Fruit fly (Drosophila melanogaster) whole organism, embryonic: ENCODE results near the gene CG13924.

ENCODE experiments used
- Abd-B ChIP-seq: fragments of 200-800 bp; sonication (Bioruptor generic); optimal IDR thresholded peaks from 2 replicates; lab custom pipeline; 2018; ENCODE audit warnings: missing biosample characterization, mild to moderate bottlenecking, missing genetic modification characterization, moderate library complexity
- Bdp1 ChIP-seq: fragments of 200-800 bp; sonication (Bioruptor generic); optimal IDR thresholded peaks from 3 replicates; lab custom pipeline; 2016; ENCODE audit warnings: missing biosample characterization, missing genetic modification characterization
- CG1024 ChIP-seq: fragments of 200-800 bp; sonication (Bioruptor generic); IDR thresholded peaks from 2 replicates; pipeline ENCODE4 v1.3.6; 2022; ENCODE audit warnings: missing biosample characterization, missing genetic modification characterization
- CG10431 ChIP-seq: fragments of 200-800 bp; sonication (Bioruptor generic); optimal IDR thresholded peaks from 3 replicates; lab custom pipeline; 2018; ENCODE audit warnings: missing biosample characterization, mild to moderate bottlenecking, missing genetic modification characterization
- CG11085 ChIP-seq: fragments of 200-800 bp; sonication (Bioruptor generic); IDR thresholded peaks from 2 replicates; pipeline ENCODE4 v1.3.6; 2022; ENCODE audit warnings: missing biosample characterization, missing genetic modification characterization
- CG11398 ChIP-seq: fragments of 200-800 bp; sonication (Bioruptor generic); optimal IDR thresholded peaks from 2 replicates; lab custom pipeline; 2016; ENCODE audit warnings: missing biosample characterization, missing genetic modification characterization
- CG12659 ChIP-seq: fragments of 200-800 bp; sonication (Bioruptor generic); optimal IDR thresholded peaks from 3 replicates; lab custom pipeline; 2017; ENCODE audit warnings: mild to moderate bottlenecking, missing biosample characterization, missing genetic modification reagents, missing genetic modification characterization
- CG12744 ChIP-seq: fragments of 200-800 bp; sonication (Bioruptor generic); optimal IDR thresholded peaks from 2 replicates; lab custom pipeline; 2016; ENCODE audit warnings: missing biosample characterization, missing genetic modification characterization
- CG2129 ChIP-seq: fragments of 200-800 bp; sonication (Bioruptor generic); IDR thresholded peaks from 2 replicates; pipeline ENCODE4 v1.3.6; 2022; ENCODE audit warnings: missing biosample characterization, missing genetic modification characterization; ENCODE audit not compliant: partially characterized antibody
- CG2199 ChIP-seq: fragments of 200-800 bp; sonication (Bioruptor generic); IDR thresholded peaks from 3 replicates; pipeline ENCODE4 v1.3.6; 2022; ENCODE audit warnings: missing biosample characterization, missing genetic modification characterization
- CG31441 ChIP-seq: fragments of 200-800 bp; sonication (Bioruptor generic); IDR thresholded peaks from 2 replicates; pipeline ENCODE4 v1.3.6; 2022; ENCODE audit warnings: missing biosample characterization, missing genetic modification characterization
- CG6254 ChIP-seq: fragments of 200-800 bp; sonication (Bioruptor generic); optimal IDR thresholded peaks from 3 replicates; lab custom pipeline; 2017; ENCODE audit warnings: mild to moderate bottlenecking, missing biosample characterization, missing genetic modification reagents, missing genetic modification characterization
- CG6654 ChIP-seq: fragments of 200-800 bp; sonication (Bioruptor generic); optimal IDR thresholded peaks from 2 replicates; lab custom pipeline; 2017; ENCODE audit warnings: missing biosample characterization, mild to moderate bottlenecking, missing genetic modification characterization
- CG6854 ChIP-seq: fragments of 200-800 bp; sonication (Bioruptor generic); optimal IDR thresholded peaks from 3 replicates; lab custom pipeline; 2017; ENCODE audit warnings: missing biosample characterization, mild to moderate bottlenecking, missing genetic modification characterization
- CG7928 ChIP-seq: fragments of 200-800 bp; sonication (Bioruptor generic); optimal IDR thresholded peaks from 2 replicates; lab custom pipeline; 2017; ENCODE audit warnings: missing biosample characterization, mild to moderate bottlenecking, missing genetic modification characterization
- CG8281 ChIP-seq: fragments of 200-800 bp; sonication (Bioruptor generic); optimal IDR thresholded peaks from 2 replicates; lab custom pipeline; 2018; ENCODE audit warnings: missing biosample characterization, mild to moderate bottlenecking, missing genetic modification characterization, moderate library complexity
- CG9797 ChIP-seq: fragments of 200-800 bp; sonication (Bioruptor generic); optimal IDR thresholded peaks from 3 replicates; lab custom pipeline; 2018; ENCODE audit warnings: missing biosample characterization, mild to moderate bottlenecking, missing genetic modification characterization
- CTCF ChIP-seq: fragments of 200-800 bp; sonication (Bioruptor generic); optimal IDR thresholded peaks from 2 replicates; lab custom pipeline; 2017; ENCODE audit warnings: missing biosample characterization, mild to moderate bottlenecking, missing genetic modification characterization, moderate library complexity
- Drgx ChIP-seq: fragments of 200-800 bp; sonication (Bioruptor generic); IDR thresholded peaks from 2 replicates; pipeline ENCODE4 v1.3.6; 2022; ENCODE audit warnings: missing biosample characterization, missing genetic modification characterization
- Fer1 ChIP-seq: fragments of 200-800 bp; sonication (Bioruptor generic); optimal IDR thresholded peaks from 2 replicates; lab custom pipeline; 2017; ENCODE audit warnings: missing biosample characterization, mild to moderate bottlenecking, missing genetic modification characterization
- H15 ChIP-seq: fragments of 200-800 bp; sonication (Bioruptor generic); IDR thresholded peaks from 3 replicates; pipeline ENCODE4 v1.3.6; 2022; ENCODE audit warnings: missing biosample characterization, missing genetic modification characterization
- Hr3 ChIP-seq: fragments of 200-800 bp; sonication (Bioruptor generic); optimal IDR thresholded peaks from 3 replicates; lab custom pipeline; 2016; ENCODE audit warnings: missing biosample characterization, missing genetic modification characterization
- Hr78 ChIP-seq, 2 experiments: fragments of 200-800 bp in 1 of 2; fragments of >200 bp in 1 of 2; sonication (Bioruptor generic) in 1 of 2; optimal IDR thresholded peaks; 2 replicates each; lab custom pipeline; 2017 to 2019; ENCODE audit warnings: missing biosample characterization in 2 of 2, missing genetic modification characterization in 2 of 2, mild to moderate bottlenecking in 1 of 2, moderate library complexity in 1 of 2
- NC2β ChIP-seq: fragments of 200-800 bp; sonication (Bioruptor generic); optimal IDR thresholded peaks from 2 replicates; lab custom pipeline; 2016; ENCODE audit warnings: missing biosample characterization, missing genetic modification characterization
- Opbp ChIP-seq: fragments of 200-800 bp; sonication (Bioruptor generic); IDR thresholded peaks from 3 replicates; pipeline ENCODE4 v1.3.6; 2022; ENCODE audit warnings: missing biosample characterization, missing genetic modification characterization; ENCODE audit not compliant: partially characterized antibody
- PHDP ChIP-seq: fragments of 200-800 bp; sonication (Bioruptor generic); optimal IDR thresholded peaks from 3 replicates; lab custom pipeline; 2018; ENCODE audit warnings: missing biosample characterization, mild to moderate bottlenecking, missing genetic modification characterization, moderate library complexity
- Ptx1 ChIP-seq: fragments of 200-800 bp; sonication (Bioruptor generic); IDR thresholded peaks from 2 replicates; pipeline ENCODE4 v1.3.6; 2022; ENCODE audit warnings: missing biosample characterization, missing genetic modification characterization
- Ravus ChIP-seq: fragments of 200-800 bp; sonication (Bioruptor generic); IDR thresholded peaks from 2 replicates; pipeline ENCODE4 v1.3.6; 2022; ENCODE audit warnings: missing biosample characterization, missing genetic modification characterization
- Spps ChIP-seq: fragments of 200-800 bp; sonication (Bioruptor generic); optimal IDR thresholded peaks from 2 replicates; lab custom pipeline; 2018; ENCODE audit warnings: missing biosample characterization, mild to moderate bottlenecking, missing genetic modification characterization
- Stat92E ChIP-seq, 3 experiments: fragments of >200 bp in 2 of 3; fragments of 200-800 bp in 1 of 3; sonication (Bioruptor generic) in 1 of 3; optimal IDR thresholded peaks; 2 replicates each; lab custom pipeline; 2017 to 2019; ENCODE audit warnings: missing biosample characterization in 3 of 3, missing genetic modification characterization in 3 of 3, mild to moderate bottlenecking in 1 of 3, moderate library complexity in 1 of 3
- Xrp1 ChIP-seq: fragments of 200-800 bp; sonication (Bioruptor generic); IDR thresholded peaks from 2 replicates; pipeline ENCODE4 v1.3.6; 2022; ENCODE audit warnings: missing biosample characterization, missing genetic modification characterization
- ash1 ChIP-seq: fragments of 200-800 bp; sonication (Bioruptor generic); optimal IDR thresholded peaks from 2 replicates; lab custom pipeline; 2018; ENCODE audit warnings: missing biosample characterization, mild to moderate bottlenecking, missing genetic modification characterization
- chif ChIP-seq, 2 experiments: fragments of 200-800 bp; sonication (Bioruptor generic); optimal IDR thresholded peaks; 3 replicates each; lab custom pipeline; 2016; ENCODE audit warnings: missing biosample characterization in 2 of 2, missing genetic modification characterization in 2 of 2
- da ChIP-seq: fragments of 200-800 bp; sonication (Bioruptor generic); optimal IDR thresholded peaks from 2 replicates; lab custom pipeline; 2016; ENCODE audit warnings: missing biosample characterization, missing genetic modification characterization
- emc ChIP-seq: fragments of 200-800 bp; sonication (Bioruptor generic); optimal IDR thresholded peaks from 2 replicates; lab custom pipeline; 2016; ENCODE audit warnings: missing biosample characterization, missing genetic modification characterization
- fd64A ChIP-seq: fragments of 200-800 bp; sonication (Bioruptor generic); optimal IDR thresholded peaks from 3 replicates; lab custom pipeline; 2018; ENCODE audit warnings: missing biosample characterization, mild to moderate bottlenecking, missing genetic modification characterization
- gcm2 ChIP-seq: fragments of 200-800 bp; sonication (Bioruptor generic); optimal IDR thresholded peaks from 2 replicates; lab custom pipeline; 2016; ENCODE audit warnings: missing biosample characterization, missing genetic modification characterization
- ham ChIP-seq: fragments of 200-800 bp; sonication (Bioruptor generic); IDR thresholded peaks from 2 replicates; pipeline ENCODE4 v1.3.6; 2022; ENCODE audit warnings: missing biosample characterization, missing genetic modification characterization
- jigr1 ChIP-seq: fragments of 200-800 bp; sonication (Bioruptor generic); IDR thresholded peaks from 3 replicates; pipeline ENCODE4 v1.3.6; 2022; ENCODE audit warnings: missing biosample characterization, missing genetic modification characterization
- nerfin-2 ChIP-seq: fragments of 200-800 bp; sonication (Bioruptor generic); IDR thresholded peaks from 2 replicates; pipeline ENCODE4 v1.3.6; 2022; ENCODE audit warnings: missing biosample characterization, missing genetic modification characterization; ENCODE audit not compliant: partially characterized antibody
- org-1 ChIP-seq: fragments of 200-800 bp; sonication (Bioruptor generic); optimal IDR thresholded peaks from 2 replicates; lab custom pipeline; 2017; ENCODE audit warnings: missing biosample characterization, missing genetic modification characterization
- otp ChIP-seq: fragments of 200-800 bp; sonication (Bioruptor generic); IDR thresholded peaks from 3 replicates; pipeline ENCODE4, ENCODE4 v1.3.6; 2022; ENCODE audit warnings: missing biosample characterization, missing genetic modification characterization
- p53 ChIP-seq: fragments of 200-800 bp; sonication (Bioruptor generic); optimal IDR thresholded peaks from 2 replicates; lab custom pipeline; 2016; ENCODE audit warnings: missing biosample characterization, missing genetic modification characterization
- pb ChIP-seq: fragments of 200-800 bp; sonication (Bioruptor generic); optimal IDR thresholded peaks from 3 replicates; lab custom pipeline; 2016; ENCODE audit warnings: missing biosample characterization, missing genetic modification characterization
- pum ChIP-seq: fragments of 200-800 bp; sonication (Bioruptor generic); optimal IDR thresholded peaks from 2 replicates; lab custom pipeline; 2016; ENCODE audit warnings: missing biosample characterization, missing genetic modification characterization
- ranshi ChIP-seq: fragments of 200-800 bp; sonication (Bioruptor generic); IDR thresholded peaks from 2 replicates; pipeline ENCODE4 v1.3.6; 2022; ENCODE audit warnings: missing biosample characterization, missing genetic modification characterization
- sens ChIP-seq: fragments of 200-800 bp; sonication (Bioruptor generic); peaks from one replicate; lab custom pipeline; 2016; ENCODE audit warnings: missing biosample characterization, missing genetic modification characterization
- sisA ChIP-seq: fragments of 200-800 bp; sonication (Bioruptor generic); IDR thresholded peaks from 2 replicates; pipeline ENCODE4 v1.3.6; 2022; ENCODE audit warnings: missing biosample characterization, missing genetic modification characterization
- slou ChIP-seq: fragments of 200-800 bp; sonication (Bioruptor generic); optimal IDR thresholded peaks from 3 replicates; lab custom pipeline; 2016; ENCODE audit warnings: missing biosample characterization, missing genetic modification characterization
- sr ChIP-seq: fragments of 200-800 bp; sonication (Bioruptor generic); IDR thresholded peaks from 3 replicates; pipeline ENCODE4 v1.3.6; 2022; ENCODE audit warnings: missing biosample characterization, missing genetic modification characterization
- trh ChIP-seq: fragments of 200-800 bp; sonication (Bioruptor generic); optimal IDR thresholded peaks from 2 replicates; lab custom pipeline; 2016; ENCODE audit warnings: missing biosample characterization, missing genetic modification characterization
- zfh1 ChIP-seq: fragments of 200-800 bp; sonication (Bioruptor generic); IDR thresholded peaks from 3 replicates; pipeline ENCODE4 v1.3.6; 2022; ENCODE audit warnings: missing biosample characterization, missing genetic modification characterization

The CG13924 gene

dm6 chr3L:1876215-1876625 lies 6.4 kb downstream of the CG13924 start, which contains the start of gene dre4 (continued):
- peak; percentile 36; the same call in 1 of the 2 replicates for TF ChIP-seq CG11085 (GFP tag; lab: Robert Waterston, UW)
- no peak for TF ChIP-seq CG8281 (tag; lab: Kevin White, UChicago)
- TF ChIP-seq sens (GFP tag; lab: Kevin White, UChicago) = peak; percentile 96
- TF ChIP-seq H15 (GFP tag; lab: Robert Waterston, UW) = no peak; the same call in 2 of the 3 replicates
- peak; percentile 80 for TF ChIP-seq Fer1
- TF ChIP-seq CG9797 = peak; percentile 94
- no peak for TF ChIP-seq sr (GFP tag; lab: Robert Waterston, UW)
- peak; percentile 55 for TF ChIP-seq pum
- peak; percentile 70 for TF ChIP-seq CG31441 (GFP tag; lab: Robert Waterston, UW)
- TF ChIP-seq CG2129 = no peak
- TF ChIP-seq trh (GFP tag; lab: Kevin White, UChicago) = no peak
- TF ChIP-seq Stat92E (GFP tag; optimal IDR thresholded peaks at IDR 0.05; lab: Kevin White, UChicago) = peak in 1 of 3 experiments; percentile 54
- TF ChIP-seq Bdp1 (GFP tag; lab: Kevin White, UChicago) = peak; percentile 54
- peak; percentile 54 for TF ChIP-seq slou (GFP tag; lab: Kevin White, UChicago)
- peak; percentile 59; the same call in 2 of the 3 replicates for TF ChIP-seq Opbp (GFP tag; lab: Robert Waterston, UW)
- peak; percentile 37 for TF ChIP-seq fd64A (GFP tag; lab: Kevin White, UChicago)
- TF ChIP-seq CTCF = peak; percentile 66
- TF ChIP-seq Ravus (GFP tag; lab: Robert Waterston, UW) = no peak; the same call in 1 of the 2 replicates
- TF ChIP-seq CG7928 (GFP tag; lab: Kevin White, UChicago) = peak; percentile 43
- no peak for TF ChIP-seq Hr78 (GFP tag; optimal IDR thresholded peaks at IDR 0.05; lab: Kevin White, UChicago)
- TF ChIP-seq ash1 (GFP tag; lab: Kevin White, UChicago) = no peak
- peak; percentile 42 for TF ChIP-seq org-1 (GFP tag; lab: Kevin White, UChicago)
- peak; percentile 78 for TF ChIP-seq CG12744 (GFP tag; lab: Kevin White, UChicago)
- peak; percentile 49; the same call in 1 of the 2 replicates for TF ChIP-seq CG1024 (GFP tag; lab: Robert Waterston, UW)
- TF ChIP-seq CG6854 (GFP tag; lab: Kevin White, UChicago) = no peak
- no peak for TF ChIP-seq ham
- TF ChIP-seq CG12659 (GFP tag; lab: Kevin White, UChicago) = peak; percentile 86
- peak; percentile 23 for TF ChIP-seq pb (GFP tag; lab: Kevin White, UChicago)
- TF ChIP-seq NC2β = peak; percentile 81
- TF ChIP-seq gcm2 (GFP tag; lab: Kevin White, UChicago) = peak; percentile 45
- peak; percentile 33 for TF ChIP-seq p53 (GFP tag; lab: Kevin White, UChicago)
- peak; percentile 80 for TF ChIP-seq Xrp1 (GFP tag; lab: Robert Waterston, UW)
- TF ChIP-seq zfh1 (GFP tag; lab: Robert Waterston, UW) = peak; percentile 78
- TF ChIP-seq da (GFP tag; lab: Kevin White, UChicago) = peak; percentile 35
- TF ChIP-seq Hr3 = peak; percentile 63
- peak; percentile 56 to 71 for TF ChIP-seq chif (GFP tag; optimal IDR thresholded peaks at IDR 0.05; lab: Kevin White, UChicago)
- TF ChIP-seq Ptx1 (GFP tag; lab: Robert Waterston, UW) = peak; percentile 72
- peak; percentile 80 for TF ChIP-seq PHDP
- TF ChIP-seq nerfin-2 (GFP tag; lab: Robert Waterston, UW) = no peak
- peak; percentile 57 for TF ChIP-seq Drgx (GFP tag; lab: Robert Waterston, UW)
- TF ChIP-seq Abd-B (GFP tag; lab: Kevin White, UChicago) = peak; percentile 49
- TF ChIP-seq ranshi (GFP tag; lab: Robert Waterston, UW) = peak; percentile 79
- TF ChIP-seq CG2199 = 0 out of 3 replicates have a peak, but pooled peaks have one; percentile 50
- TF ChIP-seq jigr1 = no peak
- TF ChIP-seq emc (GFP tag; lab: Kevin White, UChicago) = no peak
- TF ChIP-seq CG10431 (GFP tag; lab: Kevin White, UChicago) = no peak
- TF ChIP-seq otp (GFP tag; lab: Robert Waterston, UW) = 0 out of 3 replicates have a peak, but pooled peaks have one; percentile 47
- peak; percentile 26 for TF ChIP-seq CG11398
- peak; percentile 51; the same call in 1 of the 2 replicates for TF ChIP-seq sisA
- TF ChIP-seq CG6654 (GFP tag; lab: Kevin White, UChicago) = peak; percentile 38
- TF ChIP-seq Spps = peak; percentile 67
- peak; percentile 73 for TF ChIP-seq CG6254 (GFP tag; lab: Kevin White, UChicago)
